Fruit fly (Drosophila melanogaster): Measurements from ENCODE around the gene CG11068.

The CG11068 gene

DNA sequence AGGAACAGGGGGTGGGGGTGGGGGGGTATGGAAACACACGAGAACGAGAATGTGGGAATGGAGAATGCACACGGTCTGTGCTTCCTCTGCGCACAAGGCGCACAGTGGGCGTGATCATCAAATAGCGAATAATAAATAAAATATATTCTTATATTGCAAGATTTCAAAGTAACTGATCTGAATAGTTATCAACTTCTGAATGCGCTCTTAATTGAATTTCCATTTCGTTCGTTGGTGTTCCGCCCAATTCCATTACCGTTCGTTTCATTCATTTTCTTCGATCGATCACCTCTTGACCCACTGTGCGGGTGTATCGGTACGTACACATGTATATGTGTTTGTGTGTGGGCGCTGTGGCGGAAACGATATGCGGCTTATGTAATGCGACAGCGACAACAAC, 18.8 kb upstream of the CG11068 start (continued):
- TF ChIP-seq CG16779 (tag; optimal IDR thresholded peaks at IDR 0.05) (peak; percentile 57), Hr4 (GFP tag; optimal IDR thresholded peaks at IDR 0.05) (peak; percentile 71), CG31627 (GFP tag; optimal IDR thresholded peaks at IDR 0.05) (peak; percentile 20), OdsH (GFP tag; optimal IDR thresholded peaks at IDR 0.05) (peak; percentile 39), Lpt (GFP tag; optimal IDR thresholded peaks at IDR 0.05) (peak; percentile 28), CG15336 (GFP tag; IDR thresholded peaks at IDR 0.05) (no peak), Eip75B (GFP tag; optimal IDR thresholded peaks at IDR 0.05) (peak; percentile 6), fkh (GFP tag; optimal IDR thresholded peaks at IDR 0.05) (no peak), Ets21C (GFP tag; optimal IDR thresholded peaks at IDR 0.05) (no peak), Smox (GFP tag; optimal IDR thresholded peaks at IDR 0.05) (peak; percentile 30), net (GFP tag; optimal IDR thresholded peaks at IDR 0.05) (peak; percentile 16), dac (GFP tag; optimal IDR thresholded peaks at IDR 0.05) (no peak), cyc (GFP tag; optimal IDR thresholded peaks at IDR 0.05) (peak; percentile 23), Met (GFP tag; optimal IDR thresholded peaks at IDR 0.05) (peak; percentile 31), CG10669 (GFP tag; optimal IDR thresholded peaks at IDR 0.05) (peak; percentile 10), CG3032 (tag; optimal IDR thresholded peaks at IDR 0.05) (peak; percentile 48), eg (GFP tag; IDR thresholded peaks at IDR 0.05) (no peak), CG6276 (GFP tag; optimal IDR thresholded peaks at IDR 0.05) (no peak), Sox102F (GFP tag; optimal IDR thresholded peaks at IDR 0.05) (no peak), CG34406 (GFP tag; optimal IDR thresholded peaks at IDR 0.05) (peak; percentile 43), CG6854 (GFP tag; optimal IDR thresholded peaks at IDR 0.05) (no peak), vri (GFP tag; optimal IDR thresholded peaks at IDR 0.05) (peak; percentile 38), CG32006 (GFP tag; optimal IDR thresholded peaks at IDR 0.05) (peak; percentile 62), Sox15 (GFP tag; optimal IDR thresholded peaks at IDR 0.05) (peak; percentile 33), Blimp-1 (GFP tag; optimal IDR thresholded peaks at IDR 0.05) (peak; percentile 25), Ets96B (tag; optimal IDR thresholded peaks at IDR 0.05) (peak; percentile 34), esn (GFP tag; optimal IDR thresholded peaks at IDR 0.05) (peak; percentile 44), Hr38 (GFP tag; optimal IDR thresholded peaks at IDR 0.05) (no peak), acj6 (GFP tag; optimal IDR thresholded peaks at IDR 0.05) (peak; percentile 89)

DNA sequence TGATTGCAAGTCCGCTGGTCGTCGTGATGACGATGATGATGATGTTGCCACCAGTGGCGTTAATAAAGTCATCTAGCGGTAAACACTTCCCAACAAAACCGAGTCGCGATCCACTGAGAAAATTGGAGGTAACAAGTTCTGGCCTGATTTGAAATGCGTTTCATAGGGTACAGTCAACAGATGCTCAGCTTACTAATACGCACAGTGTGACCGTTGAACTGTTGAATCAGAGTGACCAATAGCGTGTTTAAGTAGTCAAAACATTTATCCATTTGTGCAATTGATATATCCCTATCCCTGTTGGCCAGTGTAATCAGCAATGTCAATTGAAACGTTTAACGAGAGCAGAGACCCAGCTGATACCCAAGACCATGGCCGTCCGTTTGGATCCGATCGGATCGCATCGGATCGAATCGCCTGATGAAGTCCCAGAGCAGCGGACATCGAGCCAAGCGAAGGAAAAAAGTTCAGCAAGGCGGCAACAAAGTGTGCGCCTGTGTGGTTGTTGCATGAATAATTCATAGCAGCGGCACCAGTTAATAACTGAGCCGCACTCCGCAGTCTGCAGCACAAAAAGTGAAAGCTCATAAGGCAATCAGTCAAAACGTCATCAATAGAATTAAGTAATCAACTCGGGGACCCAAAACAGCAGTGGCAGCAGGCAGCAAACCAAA, 6.8 kb upstream of the CG11068 start:
- TF ChIP-seq net (GFP tag; optimal IDR thresholded peaks at IDR 0.05) (peak; percentile 14), topi (GFP tag; optimal IDR thresholded peaks at IDR 0.05) (peak; percentile 45), fd85E (GFP tag; optimal IDR thresholded peaks at IDR 0.05) (no peak), Sox14 (GFP tag; optimal IDR thresholded peaks at IDR 0.05) (peak; percentile 37), achi (GFP tag; optimal IDR thresholded peaks at IDR 0.05) (peak; percentile 11), Blimp-1 (GFP tag; optimal IDR thresholded peaks at IDR 0.05) (peak; percentile 70), acj6 (GFP tag; optimal IDR thresholded peaks at IDR 0.05) (peak; percentile 31), ss (GFP tag; optimal IDR thresholded peaks at IDR 0.05) (peak in 1 of 2 experiments; percentile 1), CG11902 (GFP tag; optimal IDR thresholded peaks at IDR 0.05) (no peak), Lpt (GFP tag; optimal IDR thresholded peaks at IDR 0.05) (no peak), Met (GFP tag; optimal IDR thresholded peaks at IDR 0.05) (peak; percentile 27), cyc (GFP tag; optimal IDR thresholded peaks at IDR 0.05) (peak; percentile 14), CG3919 (GFP tag; optimal IDR thresholded peaks at IDR 0.05) (peak; percentile 40), CG9139 (GFP tag; optimal IDR thresholded peaks at IDR 0.05) (no peak), Hr39 (GFP tag; optimal IDR thresholded peaks at IDR 0.05) (peak; percentile 38), CG1621 (tag; optimal IDR thresholded peaks at IDR 0.05) (peak; percentile 33), CG11762 (GFP tag; optimal IDR thresholded peaks at IDR 0.05; ENCODE audit: insufficient read depth) (no peak), Ets21C (GFP tag; optimal IDR thresholded peaks at IDR 0.05) (no peak), CG34406 (GFP tag; optimal IDR thresholded peaks at IDR 0.05) (no peak), Smox (GFP tag; optimal IDR thresholded peaks at IDR 0.05) (no peak), CG6808 (GFP tag; optimal IDR thresholded peaks at IDR 0.05) (peak; percentile 17), svp (GFP tag) (peak; percentile 62), fkh (GFP tag; optimal IDR thresholded peaks at IDR 0.05) (no peak), CG10669 (GFP tag; optimal IDR thresholded peaks at IDR 0.05) (peak; percentile 59), Hr38 (GFP tag; optimal IDR thresholded peaks at IDR 0.05) (no peak), CG32006 (GFP tag; optimal IDR thresholded peaks at IDR 0.05) (peak; percentile 53), dsx (GFP tag; optimal IDR thresholded peaks at IDR 0.05; ENCODE audit: poor library complexity, severe bottlenecking) (peak; percentile 72), spab (GFP tag; optimal IDR thresholded peaks at IDR 0.05) (peak; percentile 26), salr (GFP tag; optimal IDR thresholded peaks at IDR 0.05) (peak in 1 of 2 experiments; percentile 52), lz (GFP tag; optimal IDR thresholded peaks at IDR 0.05) (peak; percentile 15), CG8632 (GFP tag; optimal IDR thresholded peaks at IDR 0.05) (no peak), Sox102F (GFP tag; optimal IDR thresholded peaks at IDR 0.05) (no peak), esn (GFP tag; optimal IDR thresholded peaks at IDR 0.05) (peak; percentile 5), CG15336 (GFP tag; IDR thresholded peaks at IDR 0.05) (peak; percentile 22; the same call in 1 of the 2 replicates)
